Worm (Caenorhabditis elegans) whole organism, young adult: ENCODE measurements around the gene B0001.4.

Experiments
- F57C9.4 ChIP-seq: sonication (generic microtip); optimal IDR thresholded peaks from 2 replicates; lab custom pipeline; 2017; ENCODE audit warnings: mild to moderate bottlenecking, missing genetic modification characterization, missing compliant biosample characterization
- aptf-2 ChIP-seq: fragments of 200-800 bp; sonication (Bioruptor generic); conservative IDR thresholded peaks from 2 replicates; pipeline ENCODE4 v1.3.6; 2022; ENCODE audit warnings: missing genetic modification reagents, missing genetic modification characterization, missing compliant biosample characterization
- ceh-79 ChIP-seq: sonication (generic microtip); optimal IDR thresholded peaks from 2 replicates; lab custom pipeline; 2017; ENCODE audit warnings: mild to moderate bottlenecking, missing genetic modification characterization, missing compliant biosample characterization
- dox-1 ChIP-seq: fragments of 200-800 bp; sonication (Bioruptor generic); IDR thresholded peaks from 2 replicates; pipeline ENCODE4 v1.3.6; 2022; ENCODE audit warnings: missing genetic modification reagents, missing genetic modification characterization, missing compliant biosample characterization
- dpl-1 ChIP-seq: fragments of 150-350 bp; optimal IDR thresholded peaks from 2 replicates; lab custom pipeline; 2014; ENCODE audit warnings: missing biosample characterization, missing genetic modification reagents, missing genetic modification characterization
- efl-1 ChIP-seq: fragments of 150-350 bp; optimal IDR thresholded peaks from 2 replicates; lab custom pipeline; 2014; ENCODE audit warnings: missing biosample characterization, missing genetic modification reagents, missing genetic modification characterization
- egrh-3 ChIP-seq: fragments of 200-800 bp; sonication (Bioruptor generic); IDR thresholded peaks from 2 replicates; pipeline ENCODE4 v1.3.6; 2022; ENCODE audit warnings: missing genetic modification reagents, missing genetic modification characterization, missing compliant biosample characterization
- fkh-3 ChIP-seq: sonication (generic microtip); optimal IDR thresholded peaks from 2 replicates; lab custom pipeline; 2016; ENCODE audit warnings: mild to moderate bottlenecking, missing genetic modification characterization, missing compliant biosample characterization
- mcd-1 ChIP-seq: fragments of 200-800 bp; sonication (Bioruptor generic); IDR thresholded peaks from 2 replicates; pipeline ENCODE4 v1.3.6; 2022; ENCODE audit warnings: missing genetic modification reagents, missing genetic modification characterization, missing compliant biosample characterization

ce11 chrIV:12085120-12085519 lies 52.9 kb downstream of the B0001.4 start, which contains the start of gene rbm-34:
- no peak for TF ChIP-seq fkh-3
- no peak for TF ChIP-seq ceh-79 (tag; lab: Kevin White, UChicago)
- no peak for TF ChIP-seq egrh-3
- no peak for TF ChIP-seq efl-1 (GFP tag; lab: Kevin White, UChicago)
- TF ChIP-seq F57C9.4 (tag; lab: Kevin White, UChicago): no peak
- TF ChIP-seq dox-1 (GFP tag; lab: Robert Waterston, UW): no peak
- TF ChIP-seq mcd-1 (GFP tag; lab: Robert Waterston, UW): no peak
- TF ChIP-seq dpl-1: no peak
- no peak for TF ChIP-seq aptf-2
